Fruit fly (Drosophila melanogaster): ENCODE data around the gene CG33301.

CG33301 gene

dm6 chr2L:10061276-10061675 is 11.9 kb downstream of the CG33301 start:
- TF ChIP-seq Jra (GFP tag; optimal IDR thresholded peaks at IDR 0.05) (no peak), Vsx2 (GFP tag; optimal IDR thresholded peaks at IDR 0.05; ENCODE audit: partially characterized antibody) (no peak), psq (GFP tag; optimal IDR thresholded peaks at IDR 0.05) (no peak), Myc (optimal IDR thresholded peaks at IDR 0.05) (no peak), pan (optimal IDR thresholded peaks at IDR 0.05) (no peak), Rel (GFP tag; optimal IDR thresholded peaks at IDR 0.05) (no peak), Rel (tag; optimal IDR thresholded peaks at IDR 0.05) (no peak), Sp1 (GFP tag; optimal IDR thresholded peaks at IDR 0.05) (no peak), OdsH (GFP tag; optimal IDR thresholded peaks at IDR 0.05) (no peak), HLH106 (tag; optimal IDR thresholded peaks at IDR 0.05) (no peak), CG9705 (GFP tag; optimal IDR thresholded peaks at IDR 0.05) (no peak), dl (GFP tag; optimal IDR thresholded peaks at IDR 0.05; ENCODE audit: insufficient read depth in 1 of 2, partially characterized antibody in 2 of 2) (no peak), ey (GFP tag; optimal IDR thresholded peaks at IDR 0.05) (no peak), N (GFP tag; optimal IDR thresholded peaks at IDR 0.05) (no peak), CrebA (GFP tag; optimal IDR thresholded peaks at IDR 0.05; ENCODE audit: borderline replicate concordance) (no peak), CG32264 (GFP tag; optimal IDR thresholded peaks at IDR 0.05) (no peak), fru (GFP tag; optimal IDR thresholded peaks at IDR 0.05) (no peak), woc (GFP tag; optimal IDR thresholded peaks at IDR 0.05) (no peak)

dm6 chr2L:10064754-10065153 is 15.4 kb downstream of the CG33301 start:
- TF ChIP-seq N (GFP tag; optimal IDR thresholded peaks at IDR 0.05) (no peak), Mio (GFP tag; optimal IDR thresholded peaks at IDR 0.05) (no peak)

dm6 chr2L:10092289-10092688 is 42.9 kb downstream of the CG33301 start, which contains the start of gene CG13133:
TSS of gene CG13133 (minus strand) at chr2L:10092389.
- TF ChIP-seq dsf (GFP tag; optimal IDR thresholded peaks at IDR 0.05; ENCODE audit: borderline replicate concordance) (no peak), Mio (GFP tag; optimal IDR thresholded peaks at IDR 0.05) (no peak), HLH106 (tag; optimal IDR thresholded peaks at IDR 0.05) (no peak), fru (GFP tag; optimal IDR thresholded peaks at IDR 0.05) (no peak), OdsH (GFP tag; optimal IDR thresholded peaks at IDR 0.05) (no peak), Sp1 (GFP tag; optimal IDR thresholded peaks at IDR 0.05) (no peak), Abd-B (GFP tag; optimal IDR thresholded peaks at IDR 0.05) (no peak), dl (GFP tag; optimal IDR thresholded peaks at IDR 0.05; ENCODE audit: insufficient read depth in 1 of 2, partially characterized antibody in 2 of 2) (no peak), Vsx2 (GFP tag; optimal IDR thresholded peaks at IDR 0.05; ENCODE audit: partially characterized antibody) (no peak), jim (GFP tag; optimal IDR thresholded peaks at IDR 0.05) (no peak), Myc (optimal IDR thresholded peaks at IDR 0.05) (no peak), foxo (GFP tag; optimal IDR thresholded peaks at IDR 0.05) (no peak)

dm6 chr2L:10093788-10094187 is 44.4 kb downstream of the CG33301 start, which contains the start of gene CG34109:
TSS of gene CG34109 (plus strand) at chr2L:10094088.
- TF ChIP-seq CrebA (GFP tag; optimal IDR thresholded peaks at IDR 0.05; ENCODE audit: borderline replicate concordance): no peak
- no peak for TF ChIP-seq HLH106 (tag; optimal IDR thresholded peaks at IDR 0.05)
- TF ChIP-seq Rel (GFP tag; optimal IDR thresholded peaks at IDR 0.05): no peak
- no peak for TF ChIP-seq Rel (tag; optimal IDR thresholded peaks at IDR 0.05)
- no peak for TF ChIP-seq lola (GFP tag; optimal IDR thresholded peaks at IDR 0.05)
- TF ChIP-seq sv (GFP tag; optimal IDR thresholded peaks at IDR 0.05): no peak
- no peak for TF ChIP-seq Dfd (GFP tag; optimal IDR thresholded peaks at IDR 0.05)
- no peak for TF ChIP-seq ey (GFP tag; optimal IDR thresholded peaks at IDR 0.05)
- no peak for TF ChIP-seq pan (optimal IDR thresholded peaks at IDR 0.05)
- TF ChIP-seq Hr83 (GFP tag; optimal IDR thresholded peaks at IDR 0.05; ENCODE audit: poor library complexity, severe bottlenecking): no peak
- TF ChIP-seq rgr (GFP tag; optimal IDR thresholded peaks at IDR 0.05): no peak
- TF ChIP-seq usp (GFP tag; optimal IDR thresholded peaks at IDR 0.05): no peak

- TF ChIP-seq sage (GFP tag; optimal IDR thresholded peaks at IDR 0.05): no peak
- TF ChIP-seq dsf (GFP tag; optimal IDR thresholded peaks at IDR 0.05; ENCODE audit: borderline replicate concordance): no peak
- no peak for TF ChIP-seq lola (GFP tag; optimal IDR thresholded peaks at IDR 0.05)
These were observed 46.7 kb downstream of the CG33301 start for dm6 chr2L:10096127-10096526.

Measured in whole organism, wandering third instar larva.